Worm (Caenorhabditis elegans): ENCODE results near the gene lin-40.

lin-40 gene

ce11 chrV:3756887-3757286 is 52.1 kb downstream of the lin-40 start, which contains the start of gene gid-7:
Gene gid-7 (minus strand): TSS chrV:3757074.
- TF ChIP-seq tbx-2 (tag; optimal IDR thresholded peaks at IDR 0.05) = peak; percentile 39
- peak; percentile 59 for TF ChIP-seq nhr-20 (tag; optimal IDR thresholded peaks at IDR 0.05)
- peak; percentile 66 for TF ChIP-seq nhr-85 (tag)
- TF ChIP-seq dsc-1 (tag; optimal IDR thresholded peaks at IDR 0.05) = peak; percentile 28
- TF ChIP-seq nhr-11 (tag; optimal IDR thresholded peaks at IDR 0.05) = peak; percentile 4
- peak; percentile 35 for TF ChIP-seq xbp-1 (tag; optimal IDR thresholded peaks at IDR 0.05)
- TF ChIP-seq F16B12.6 (tag; optimal IDR thresholded peaks at IDR 0.05) = no peak
- TF ChIP-seq unc-86 (tag; optimal IDR thresholded peaks at IDR 0.05) = peak; percentile 33
- no peak for TF ChIP-seq nhr-71 (tag; optimal IDR thresholded peaks at IDR 0.05)
- no peak for TF ChIP-seq mef-2 (tag; optimal IDR thresholded peaks at IDR 0.05)
- peak; percentile 67 for TF ChIP-seq snu-23 (GFP tag; optimal IDR thresholded peaks at IDR 0.05)
- TF ChIP-seq lsy-2 (tag; optimal IDR thresholded peaks at IDR 0.05) = peak; percentile 36 to 45
- no peak for TF ChIP-seq aha-1 (tag; optimal IDR thresholded peaks at IDR 0.05)
- no peak for TF ChIP-seq vab-15 (tag; optimal IDR thresholded peaks at IDR 0.05)
- peak; percentile 75 to 79 for TF ChIP-seq efl-1 (optimal IDR thresholded peaks at IDR 0.05)
- TF ChIP-seq efl-1 (GFP tag; optimal IDR thresholded peaks at IDR 0.05 in 1 of 2) = peak; percentile 67 to 96
- no peak for TF ChIP-seq nhr-237 (tag; optimal IDR thresholded peaks at IDR 0.05)
- peak; percentile 17 for TF ChIP-seq skn-1 (tag; optimal IDR thresholded peaks at IDR 0.05)
- no peak for TF ChIP-seq efl-3 (GFP tag; optimal IDR thresholded peaks at IDR 0.05)
- TF ChIP-seq lin-35 (GFP tag; optimal IDR thresholded peaks at IDR 0.05) = peak; percentile 56 to 61
- TF ChIP-seq mdl-1 (tag; optimal IDR thresholded peaks at IDR 0.05) = peak in 1 of 2 experiments; percentile 39
- TF ChIP-seq swsn-7 (tag; optimal IDR thresholded peaks at IDR 0.05) = peak; percentile 54
- TF ChIP-seq ama-1 (optimal IDR thresholded peaks at IDR 0.05) = no peak
- TF ChIP-seq C04F5.9 (tag; optimal IDR thresholded peaks at IDR 0.05) = no peak
- peak; percentile 40 for TF ChIP-seq nhr-47 (tag; optimal IDR thresholded peaks at IDR 0.05)
- TF ChIP-seq snpc-4 (tag; optimal IDR thresholded peaks at IDR 0.05) = no peak
- TF ChIP-seq dpl-1 (GFP tag; optimal IDR thresholded peaks at IDR 0.05) = peak; percentile 28 to 61 (median 60)
- TF ChIP-seq irx-1 (tag; optimal IDR thresholded peaks at IDR 0.05) = peak; percentile 8
- no peak for TF ChIP-seq C16A3.4 (tag; optimal IDR thresholded peaks at IDR 0.05)
- TF ChIP-seq jun-1 (tag; optimal IDR thresholded peaks at IDR 0.05) = no peak
- no peak for TF ChIP-seq nhr-77 (tag; optimal IDR thresholded peaks at IDR 0.05)
- TF ChIP-seq ztf-11 (tag; optimal IDR thresholded peaks at IDR 0.05) = no peak
- TF ChIP-seq mep-1 (tag; optimal IDR thresholded peaks at IDR 0.05) = peak; percentile 66
- no peak for TF ChIP-seq hpl-2 (GFP tag; optimal IDR thresholded peaks at IDR 0.05)

- peak; percentile 12; the same call in 1 of the 2 replicates for TF ChIP-seq grh-1 (GFP tag; IDR thresholded peaks at IDR 0.05)
- no peak for TF ChIP-seq ets-5 (GFP tag; IDR thresholded peaks at IDR 0.05)
- no peak for TF ChIP-seq unc-62 (GFP tag; optimal IDR thresholded peaks at IDR 0.05)
- no peak for TF ChIP-seq C04F5.9 (tag; optimal IDR thresholded peaks at IDR 0.05)
- no peak for TF ChIP-seq zip-4 (GFP tag; optimal IDR thresholded peaks at IDR 0.05)
- peak; percentile 88 for TF ChIP-seq skn-1 (tag; optimal IDR thresholded peaks at IDR 0.05)
- TF ChIP-seq pag-3 (tag; optimal IDR thresholded peaks at IDR 0.05; ENCODE audit: borderline replicate concordance, insufficient read depth) = no peak
- peak; percentile 21 for TF ChIP-seq irx-1 (tag; optimal IDR thresholded peaks at IDR 0.05)
- peak; percentile 22 for TF ChIP-seq nhr-77 (tag; optimal IDR thresholded peaks at IDR 0.05)
- TF ChIP-seq mep-1 (tag; optimal IDR thresholded peaks at IDR 0.05) = peak; percentile 87
- peak; percentile 40 for TF ChIP-seq lin-39 (tag; optimal IDR thresholded peaks at IDR 0.05)
- TF ChIP-seq dsc-1 (tag; optimal IDR thresholded peaks at IDR 0.05) = peak; percentile 48
- no peak for TF ChIP-seq sox-4 (tag; optimal IDR thresholded peaks at IDR 0.05)
- no peak for TF ChIP-seq sptf-1 (tag; optimal IDR thresholded peaks at IDR 0.05)
- no peak for TF ChIP-seq efl-3 (GFP tag; optimal IDR thresholded peaks at IDR 0.05)
- TF ChIP-seq Y116A8C.19 (tag; optimal IDR thresholded peaks at IDR 0.05; ENCODE audit: borderline replicate concordance) = no peak
- peak; percentile 67 for TF ChIP-seq xbp-1 (tag; optimal IDR thresholded peaks at IDR 0.05)
- no peak for TF ChIP-seq hlh-17 (GFP tag; optimal IDR thresholded peaks at IDR 0.05; ENCODE audit: borderline replicate concordance)
- TF ChIP-seq ztf-4 (tag; optimal IDR thresholded peaks at IDR 0.05) = no peak
- no peak for TF ChIP-seq fos-1 (tag; optimal IDR thresholded peaks at IDR 0.05)
- TF ChIP-seq hpl-2 (GFP tag; optimal IDR thresholded peaks at IDR 0.05) = no peak
- peak; percentile 92 to 96 (median 94) for TF ChIP-seq dpl-1 (GFP tag; optimal IDR thresholded peaks at IDR 0.05)
- peak; percentile 6 for TF ChIP-seq jun-1 (tag; optimal IDR thresholded peaks at IDR 0.05)
- peak; percentile 12 for TF ChIP-seq fkh-10 (GFP tag; optimal IDR thresholded peaks at IDR 0.05)
- TF ChIP-seq F16B12.6 (tag; optimal IDR thresholded peaks at IDR 0.05) = peak; percentile 43
- TF ChIP-seq ceh-82 (tag; optimal IDR thresholded peaks at IDR 0.05) = peak; percentile 55 to 59 (median 57)
- TF ChIP-seq hlh-4 (tag; optimal IDR thresholded peaks at IDR 0.05) = no peak
- peak; percentile 86 for TF ChIP-seq lin-14 (GFP tag; optimal IDR thresholded peaks at IDR 0.05)
- no peak for TF ChIP-seq elt-2 (tag; optimal IDR thresholded peaks at IDR 0.05)
- peak; percentile 67 for TF ChIP-seq C16A3.4 (tag; optimal IDR thresholded peaks at IDR 0.05)
These were observed 54.7 kb downstream of the lin-40 start, which contains the start of gene chk-1 for ce11 chrV:3759419-3759915. Gene chk-1 (minus strand): TSS chrV:3759469.
